Fruit fly (Drosophila melanogaster): ENCODE results near the gene Gbp3.

The Gbp3 gene

DNA sequence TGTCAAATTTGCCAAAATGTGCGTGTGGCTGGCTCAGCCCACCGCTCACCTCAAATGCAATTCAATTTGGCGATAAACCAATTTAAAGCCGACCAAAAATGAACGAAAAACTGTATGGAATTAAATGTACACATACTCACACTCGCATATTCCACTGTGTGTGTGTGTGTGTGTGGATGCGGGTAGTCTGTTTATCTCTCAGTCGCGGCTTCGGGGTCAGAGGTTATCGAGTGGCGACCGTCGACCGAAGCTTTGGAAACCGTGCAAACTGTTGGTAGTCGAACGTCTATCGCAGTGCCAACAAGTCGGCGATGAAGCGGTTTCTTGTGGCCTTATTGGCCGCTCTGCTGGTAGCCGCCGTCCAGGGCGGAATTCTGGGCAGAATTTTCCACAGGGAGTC is at the start of gene Gbp3:
Gene Gbp3, plus strand, starts transcription at position 274 of the 400 bp plus-strand sequence.
- TF ChIP-seq CTCF (optimal IDR thresholded peaks at IDR 0.05): no peak
- TF ChIP-seq CG8478 (optimal IDR thresholded peaks at IDR 0.05): no peak

DNA sequence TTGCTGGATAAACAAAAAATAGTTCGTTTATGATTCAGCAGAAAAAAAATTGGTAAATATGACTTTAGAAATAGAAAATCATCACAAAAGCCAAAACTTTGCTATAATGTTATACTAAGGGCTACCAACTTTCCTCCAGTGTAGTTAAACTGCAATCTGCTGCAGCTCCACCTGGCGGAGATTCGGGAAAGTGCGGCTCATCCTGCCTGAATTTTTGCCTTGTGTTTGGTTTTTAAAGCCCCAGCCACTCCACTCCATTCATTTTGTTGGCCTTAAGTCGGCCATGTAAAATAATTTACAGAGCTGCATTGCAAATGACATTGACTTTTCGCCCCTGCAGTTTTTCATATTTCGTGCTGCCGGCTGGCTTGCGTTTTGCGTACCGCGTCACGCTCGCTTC is 11.8 kb upstream of the Gbp3 start:
- TF ChIP-seq CG8478 (optimal IDR thresholded peaks at IDR 0.05) (no peak), CTCF (optimal IDR thresholded peaks at IDR 0.05) (peak; percentile 64 to 71)

DNA sequence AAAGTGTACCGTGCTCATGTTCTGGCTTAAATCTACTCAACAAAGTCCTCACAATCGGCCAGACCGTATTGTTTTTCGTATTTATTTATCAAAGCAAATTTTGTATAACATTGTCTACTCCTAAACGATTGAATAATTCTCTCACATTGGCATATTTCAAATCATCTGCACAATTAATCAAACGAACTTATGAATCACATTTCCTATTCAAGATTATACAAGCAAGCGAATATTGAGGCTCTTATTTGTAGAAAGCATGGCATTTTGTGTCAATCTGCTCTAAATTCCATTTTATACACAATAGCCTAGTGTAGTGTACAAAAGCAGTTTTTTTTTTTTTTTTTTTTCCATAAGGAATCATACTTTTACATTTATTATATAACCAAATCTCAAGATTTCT is 11.1 kb upstream of the Gbp3 start, which contains the start of gene Tpl94D:
Gene Tpl94D, plus strand, starts transcription at position 301 of the 400 bp plus-strand sequence.
- no peak for TF ChIP-seq CG8478 (optimal IDR thresholded peaks at IDR 0.05)
- no peak for TF ChIP-seq CTCF (optimal IDR thresholded peaks at IDR 0.05)

DNA sequence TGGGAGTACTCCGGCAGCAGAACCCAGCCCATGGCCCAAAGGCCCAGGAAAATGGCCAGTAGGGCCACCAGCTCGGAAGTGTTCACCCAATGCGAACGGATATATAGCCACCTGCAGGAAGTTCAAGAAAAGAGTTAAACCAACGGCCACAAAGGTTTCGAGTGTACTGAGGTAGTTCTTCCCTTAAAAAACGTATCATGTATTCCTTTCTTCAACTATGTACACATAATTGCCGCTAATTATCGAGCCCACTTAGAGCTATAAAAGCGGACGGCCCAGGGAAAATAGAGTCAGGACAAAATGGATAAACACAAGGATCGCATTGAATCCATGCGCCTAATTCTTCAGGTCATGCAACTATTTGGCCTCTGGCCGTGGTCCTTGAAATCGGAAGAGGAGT is 9.9 kb downstream of the Gbp3 start, which contains the start of gene Or94a:
Gene Or94a, plus strand, starts transcription at position 301 of the 400 bp plus-strand sequence.
- TF ChIP-seq CG8478 (optimal IDR thresholded peaks at IDR 0.05) (no peak), CTCF (optimal IDR thresholded peaks at IDR 0.05) (no peak)

DNA sequence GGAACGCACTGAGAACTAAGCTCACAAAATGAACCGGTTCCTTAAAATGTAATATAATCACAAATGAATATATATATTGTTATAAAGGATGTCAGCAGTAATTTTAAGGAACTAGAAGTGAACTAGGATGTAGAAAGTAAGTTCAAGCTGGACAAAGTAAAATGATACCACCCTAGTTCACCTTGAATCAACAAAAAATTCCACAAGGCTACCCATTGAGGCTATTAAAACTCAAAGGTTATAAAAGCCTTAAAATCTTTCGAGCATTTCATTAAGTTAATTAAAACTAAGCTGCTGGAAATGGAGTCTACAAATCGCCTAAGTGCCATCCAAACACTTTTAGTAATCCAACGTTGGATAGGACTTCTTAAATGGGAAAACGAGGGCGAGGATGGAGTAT is 11.9 kb downstream of the Gbp3 start, which contains the start of gene Or94b:
Gene Or94b, plus strand, starts transcription at position 301 of the 400 bp plus-strand sequence.
- TF ChIP-seq CG8478 (optimal IDR thresholded peaks at IDR 0.05) (no peak), CTCF (optimal IDR thresholded peaks at IDR 0.05) (no peak)

DNA sequence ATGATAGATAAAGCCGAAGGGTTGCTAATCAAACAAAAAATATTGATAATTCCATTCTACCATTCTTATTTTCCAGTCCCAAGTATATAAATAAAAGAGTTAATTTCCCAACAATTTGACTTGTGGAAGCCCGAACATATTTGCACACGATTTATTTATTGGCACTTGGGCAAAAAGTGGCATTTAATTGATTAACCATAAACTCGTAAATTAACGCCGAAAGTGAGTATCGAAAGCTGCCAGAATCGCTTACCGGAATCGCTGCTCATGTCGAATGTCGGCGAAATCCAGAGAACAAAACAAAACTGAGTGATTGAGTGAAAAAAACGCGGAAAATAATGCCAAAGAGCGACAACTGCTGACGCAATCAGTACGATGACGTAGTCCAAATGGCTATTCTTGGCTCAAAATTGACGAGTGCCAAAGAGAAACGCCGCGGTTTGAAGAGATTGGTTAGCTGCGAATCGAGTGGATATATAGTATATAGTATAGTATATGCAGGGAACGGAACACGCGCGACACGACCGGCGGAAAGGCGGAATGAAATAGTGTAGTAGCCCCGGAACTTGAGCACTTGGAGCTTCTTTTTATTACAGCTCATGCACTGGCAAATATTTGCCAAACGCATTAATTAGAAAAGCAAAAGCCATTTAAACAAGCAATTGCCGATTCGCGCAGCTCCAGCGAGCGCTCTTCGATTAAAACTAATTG is 21.0 kb downstream of the Gbp3 start, which contains the start of gene Nha2:
Gene Nha2, minus strand, starts transcription at position 617 of the 711 bp plus-strand sequence.
- no peak for TF ChIP-seq CTCF (optimal IDR thresholded peaks at IDR 0.05)
- TF ChIP-seq CG8478 (optimal IDR thresholded peaks at IDR 0.05): no peak

DNA sequence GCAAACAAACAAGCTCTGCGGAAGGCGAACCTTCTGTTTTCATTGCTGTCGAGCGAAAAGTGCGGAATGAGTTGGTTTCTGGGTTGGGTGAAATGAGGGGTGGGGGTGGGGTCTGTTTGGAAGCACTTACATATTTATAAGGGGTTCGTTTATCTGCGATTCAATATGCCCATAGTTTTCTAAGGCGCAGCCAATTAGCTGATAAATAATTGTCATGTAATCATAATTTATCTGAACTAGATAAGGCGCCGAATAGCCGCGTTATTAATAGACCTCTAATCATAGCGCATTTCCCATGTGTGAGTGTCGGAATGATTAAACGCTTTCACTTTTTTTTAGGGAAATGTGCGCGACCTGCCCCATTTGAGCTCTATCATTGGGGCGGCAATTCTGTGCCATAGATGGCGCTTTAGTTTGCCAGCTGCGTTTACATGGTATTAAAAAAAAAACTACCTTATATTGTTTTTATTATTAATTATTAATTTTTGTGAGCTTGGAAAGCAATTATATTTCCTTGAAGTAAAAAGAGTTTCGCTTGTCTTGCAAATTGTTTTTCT is 21.6 kb downstream of the Gbp3 start:
- TF ChIP-seq CG8478 (optimal IDR thresholded peaks at IDR 0.05) (no peak), CTCF (optimal IDR thresholded peaks at IDR 0.05) (peak; percentile 34 to 43)

- no peak for TF ChIP-seq CTCF (optimal IDR thresholded peaks at IDR 0.05)
- TF ChIP-seq CG8478 (optimal IDR thresholded peaks at IDR 0.05): no peak
These were observed 27.1 kb downstream of the Gbp3 start for dm6 chr3R:23004161-23004560.

DNA sequence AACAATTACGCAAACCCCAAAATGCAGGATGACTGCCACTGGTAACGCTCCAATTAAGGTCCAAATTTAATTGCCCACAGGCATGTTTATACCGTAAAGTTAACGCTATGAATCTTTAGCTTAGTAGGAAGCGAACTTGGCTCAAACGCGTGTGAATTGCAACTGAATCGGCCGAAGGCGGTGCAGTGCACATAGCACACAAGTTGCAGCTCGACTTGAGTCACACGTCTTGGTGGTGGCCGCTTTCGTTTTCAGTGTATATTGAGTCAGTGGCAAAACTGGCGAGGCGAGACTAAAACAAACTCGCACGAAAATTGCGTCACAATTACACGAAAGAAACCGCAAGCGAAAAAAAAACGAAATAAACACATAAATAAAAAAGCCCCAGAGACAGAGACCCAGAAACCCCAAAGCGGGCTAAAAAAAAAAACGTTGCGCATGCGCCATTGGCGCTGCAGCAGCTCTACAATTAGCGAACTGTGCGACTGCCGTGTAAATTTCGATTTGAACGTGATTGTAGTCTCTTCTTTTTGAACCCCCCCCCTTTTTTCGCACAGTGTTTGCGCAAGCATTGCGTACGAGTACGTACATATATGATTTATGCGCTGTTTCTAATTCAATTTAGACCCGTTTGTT is 32.5 kb downstream of the Gbp3 start:
- TF ChIP-seq CTCF (optimal IDR thresholded peaks at IDR 0.05) (no peak), CG8478 (optimal IDR thresholded peaks at IDR 0.05) (no peak)

DNA sequence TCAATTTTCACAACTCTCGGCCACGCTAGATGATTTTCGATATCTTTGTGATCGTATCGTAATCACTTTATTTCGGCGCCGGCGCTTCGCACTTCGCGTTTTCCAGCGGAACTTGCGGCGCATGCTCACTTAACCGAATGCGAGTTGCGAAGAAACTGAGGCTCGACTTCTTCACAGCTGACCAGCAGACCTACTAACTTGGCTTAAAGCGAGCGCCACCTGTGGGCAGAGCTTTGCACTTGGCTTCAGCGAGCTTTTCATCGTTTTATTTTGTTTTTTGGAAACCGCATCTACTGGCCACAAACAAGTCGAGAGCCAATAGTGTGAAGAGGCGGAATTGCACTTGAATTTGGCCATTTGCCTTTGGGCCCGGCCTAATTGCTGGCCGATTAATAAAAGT is 33.3 kb downstream of the Gbp3 start, which contains the start of gene CG34375:
Gene CG34375, minus strand, starts transcription at position 157 of the 400 bp plus-strand sequence.
- no peak for TF ChIP-seq CG8478 (optimal IDR thresholded peaks at IDR 0.05)
- no peak for TF ChIP-seq CTCF (optimal IDR thresholded peaks at IDR 0.05)

- TF ChIP-seq CTCF (optimal IDR thresholded peaks at IDR 0.05) (no peak), CG8478 (optimal IDR thresholded peaks at IDR 0.05) (no peak)
These were observed 34.9 kb downstream of the Gbp3 start, which contains the start of gene CG6688 for dm6 chr3R:23012017-23012416. Gene CG6688, plus strand, starts transcription at chr3R:23012412.

- no peak for TF ChIP-seq CTCF (optimal IDR thresholded peaks at IDR 0.05)
- TF ChIP-seq CG8478 (optimal IDR thresholded peaks at IDR 0.05): no peak
These were observed 36.4 kb downstream of the Gbp3 start for dm6 chr3R:23013482-23013881.

- TF ChIP-seq CTCF (optimal IDR thresholded peaks at IDR 0.05) (no peak), CG8478 (optimal IDR thresholded peaks at IDR 0.05) (no peak)
These were observed 49.8 kb downstream of the Gbp3 start, which contains the start of gene lmd for dm6 chr3R:23026652-23027427. Gene lmd, minus strand, starts transcription at chr3R:23026713.

- TF ChIP-seq CTCF (optimal IDR thresholded peaks at IDR 0.05) (no peak), CG8478 (optimal IDR thresholded peaks at IDR 0.05) (no peak)
These were observed 50.4 kb downstream of the Gbp3 start for dm6 chr3R:23027428-23027813.
